Fruit fly (Drosophila melanogaster): Measurements from ENCODE around the gene Lint-O.

Gene Lint-O

dm6 chrX:2727506-2727905, 29.0 kb downstream of the Lint-O start, which contains the start of gene dwg (continued):
- TF ChIP-seq CG12104 (GFP tag; optimal IDR thresholded peaks at IDR 0.05), result no peak
- no peak for TF ChIP-seq HmgZ (tag; optimal IDR thresholded peaks at IDR 0.05)
- TF ChIP-seq Blimp-1 (GFP tag; optimal IDR thresholded peaks at IDR 0.05), result peak; percentile 75
- TF ChIP-seq exex (tag; optimal IDR thresholded peaks at IDR 0.05), result no peak
- TF ChIP-seq CG32772 (GFP tag; IDR thresholded peaks at IDR 0.05), result no peak
- no peak for TF ChIP-seq NC2α (GFP tag; optimal IDR thresholded peaks at IDR 0.05)
- TF ChIP-seq Adf1 (GFP tag; IDR thresholded peaks at IDR 0.05), result no peak
- no peak for TF ChIP-seq Ada2b (GFP tag; IDR thresholded peaks at IDR 0.05)
- no peak for TF ChIP-seq fd102C (GFP tag; optimal IDR thresholded peaks at IDR 0.05)
- TF ChIP-seq CG31441 (GFP tag; IDR thresholded peaks at IDR 0.05), result no peak
- TF ChIP-seq Sry-β (GFP tag; optimal IDR thresholded peaks at IDR 0.05), result peak; percentile 4
- no peak for TF ChIP-seq CG11723 (GFP tag; optimal IDR thresholded peaks at IDR 0.05)
- peak; percentile 82 for TF ChIP-seq CG7963 (GFP tag; IDR thresholded peaks at IDR 0.05; ENCODE audit: partially characterized antibody)
- TF ChIP-seq knrl (GFP tag; IDR thresholded peaks at IDR 0.05; ENCODE audit: partially characterized antibody), result peak; percentile 75; the same call in 2 of the 3 replicates
- no peak for TF ChIP-seq Trl (optimal IDR thresholded peaks at IDR 0.05)
- TF ChIP-seq Trl (GFP tag; optimal IDR thresholded peaks at IDR 0.05), result no peak
- peak; percentile 54 for TF ChIP-seq E2f2 (GFP tag; IDR thresholded peaks at IDR 0.05)
- TF ChIP-seq CG13287 (GFP tag; IDR thresholded peaks at IDR 0.05; ENCODE audit: partially characterized antibody), result peak; percentile 88
- TF ChIP-seq nerfin-2 (GFP tag; IDR thresholded peaks at IDR 0.05; ENCODE audit: partially characterized antibody), result peak; percentile 61
- no peak for TF ChIP-seq Dip2 (GFP tag; IDR thresholded peaks at IDR 0.05)
- no peak for TF ChIP-seq CG15011 (GFP tag; optimal IDR thresholded peaks at IDR 0.05)
- TF ChIP-seq CG10267 (tag; optimal IDR thresholded peaks at IDR 0.05), result peak; percentile 36
- no peak for TF ChIP-seq CG8765 (GFP tag; IDR thresholded peaks at IDR 0.05)
- peak; percentile 42 for TF ChIP-seq Dp (GFP tag; optimal IDR thresholded peaks at IDR 0.05)
- TF ChIP-seq CG4854 (GFP tag; optimal IDR thresholded peaks at IDR 0.05), result no peak
- no peak for TF ChIP-seq crc (GFP tag; optimal IDR thresholded peaks at IDR 0.05)
- no peak for TF ChIP-seq phol (tag; optimal IDR thresholded peaks at IDR 0.05)
- TF ChIP-seq MBD-R2 (GFP tag; IDR thresholded peaks at IDR 0.05), result peak; percentile 75
- peak; percentile 82 for TF ChIP-seq HLH4C (GFP tag; IDR thresholded peaks at IDR 0.05; ENCODE audit: partially characterized antibody)
- TF ChIP-seq CG34224 (GFP tag; IDR thresholded peaks at IDR 0.05; ENCODE audit: partially characterized antibody), result peak; percentile 82
- TF ChIP-seq Doc3 (GFP tag; IDR thresholded peaks at IDR 0.05; ENCODE audit: partially characterized antibody), result peak; percentile 79
- no peak for TF ChIP-seq shn (GFP tag; optimal IDR thresholded peaks at IDR 0.05)
- peak; percentile 89 for TF ChIP-seq amos (GFP tag; IDR thresholded peaks at IDR 0.05; ENCODE audit: partially characterized antibody)
- peak; percentile 57 for TF ChIP-seq CG15514 (GFP tag; optimal IDR thresholded peaks at IDR 0.05)
- TF ChIP-seq bbx (GFP tag; IDR thresholded peaks at IDR 0.05; ENCODE audit: partially characterized antibody), result peak; percentile 90
- TF ChIP-seq CG11247 (GFP tag; IDR thresholded peaks at IDR 0.05), result no peak
- peak; percentile 66 for TF ChIP-seq MESR4 (GFP tag; optimal IDR thresholded peaks at IDR 0.05)
- TF ChIP-seq CG8089 (GFP tag; optimal IDR thresholded peaks at IDR 0.05), result no peak
- no peak for TF ChIP-seq eve (GFP tag; optimal IDR thresholded peaks at IDR 0.05)

- TF ChIP-seq CG34422 (GFP tag; IDR thresholded peaks at IDR 0.05), result no peak
- no peak for TF ChIP-seq CG7745 (tag; optimal IDR thresholded peaks at IDR 0.05)
- TF ChIP-seq ken (GFP tag; IDR thresholded peaks at IDR 0.05), result 0 out of 3 replicates have a peak, but pooled peaks have one; percentile 54
- peak; percentile 54 for TF ChIP-seq CG2120 (GFP tag; optimal IDR thresholded peaks at IDR 0.05)
- TF ChIP-seq ara (GFP tag; IDR thresholded peaks at IDR 0.05), result no peak
- peak; percentile 1 to 23 for TF ChIP-seq Pdp1 (GFP tag; optimal IDR thresholded peaks at IDR 0.05)
- no peak for TF ChIP-seq Hr51 (GFP tag; optimal IDR thresholded peaks at IDR 0.05)
- TF ChIP-seq amos (GFP tag; IDR thresholded peaks at IDR 0.05; ENCODE audit: partially characterized antibody), result no peak
- peak; percentile 88 for TF ChIP-seq CG9797 (GFP tag; optimal IDR thresholded peaks at IDR 0.05)
- no peak for TF ChIP-seq Jarid2 (GFP tag; optimal IDR thresholded peaks at IDR 0.05)
- TF ChIP-seq lov (optimal IDR thresholded peaks at IDR 0.05), result no peak
- no peak for TF ChIP-seq lov (GFP tag; IDR thresholded peaks at IDR 0.05)
- TF ChIP-seq Nf-YA (GFP tag; IDR thresholded peaks at IDR 0.05), result no peak
- no peak for TF ChIP-seq jumu (GFP tag; optimal IDR thresholded peaks at IDR 0.05)
- TF ChIP-seq ham (GFP tag; IDR thresholded peaks at IDR 0.05), result no peak
Observed at dm6 chrX:2732127-2732526, 33.6 kb downstream of the Lint-O start, which contains the start of the genes ttm50 and CG2712. Gene ttm50, minus strand, starts transcription at chrX:2732190. Gene CG2712, plus strand, starts transcription at chrX:2732469.
